Fruit fly (Drosophila melanogaster) S2 (cell line): ENCODE measurements around the gene CG43796.

Experiments used
- CG8478 ChIP-seq: fragments of >200 bp; optimal IDR thresholded peaks from 2 replicates; lab custom pipeline; 2018
- CTCF ChIP-seq, 2 experiments: fragments of >200 bp; optimal IDR thresholded peaks; 2 replicates each; lab custom pipeline; 2018

DNA sequence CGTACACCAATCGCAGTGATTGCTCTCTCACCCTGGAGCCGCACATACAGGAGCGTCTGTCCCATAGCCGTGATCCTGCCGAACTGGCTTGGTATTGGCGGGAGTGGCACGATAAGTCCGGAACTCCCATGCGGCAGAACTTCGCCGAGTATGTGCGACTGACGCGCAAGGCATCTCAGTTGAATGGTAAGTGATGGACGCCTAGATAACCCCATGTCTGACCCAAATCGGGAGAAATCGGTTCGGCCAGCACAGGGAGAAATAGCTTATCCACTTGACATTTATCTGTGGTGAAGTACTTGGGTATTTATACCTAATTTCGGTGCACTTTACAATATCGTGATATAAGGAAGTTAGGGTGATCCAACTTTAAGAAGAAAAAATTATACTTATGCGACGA is 40.6 kb downstream of the CG43796 start:
- no peak for TF ChIP-seq CG8478 (lab: Kevin White, UChicago)
- TF ChIP-seq CTCF (optimal IDR thresholded peaks at IDR 0.05; lab: Kevin White, UChicago), result no peak
